Worm (Caenorhabditis elegans): ENCODE results near the gene F10E9.5.
"Not testable (repeated sequence)": the region's sequence is repeated elsewhere in the genome, so short reads cannot be mapped to it uniquely, and the experiment has no call there.

F10E9.5 gene

DNA sequence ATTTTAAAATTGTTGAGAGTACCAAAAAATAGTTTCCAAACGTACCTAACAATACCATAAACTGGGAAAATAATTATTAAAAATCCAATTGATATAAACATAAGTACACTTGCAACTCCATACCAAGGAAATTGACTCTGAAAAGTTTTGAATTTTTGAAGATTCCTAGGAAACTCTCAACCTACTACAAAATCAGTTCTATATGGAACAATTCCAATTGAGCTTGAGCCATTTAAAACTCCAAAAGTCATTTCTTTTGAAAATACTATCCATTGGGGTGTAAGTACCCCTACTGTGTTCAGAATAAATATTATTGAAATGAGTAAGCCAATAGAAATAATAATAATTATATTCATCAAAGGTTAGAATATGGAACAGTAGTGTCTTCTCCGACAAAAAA is 32.0 kb downstream of the F10E9.5 start, which contains the start of gene clc-28:
Gene clc-28 (minus strand): TSS at position 101 of the 400 bp plus-strand sequence.
- not testable (repeated sequence) for TF ChIP-seq unc-62 (GFP tag; optimal IDR thresholded peaks at IDR 0.05); nhr-23 (tag; optimal IDR thresholded peaks at IDR 0.05); skn-1 (tag; optimal IDR thresholded peaks at IDR 0.05)

DNA sequence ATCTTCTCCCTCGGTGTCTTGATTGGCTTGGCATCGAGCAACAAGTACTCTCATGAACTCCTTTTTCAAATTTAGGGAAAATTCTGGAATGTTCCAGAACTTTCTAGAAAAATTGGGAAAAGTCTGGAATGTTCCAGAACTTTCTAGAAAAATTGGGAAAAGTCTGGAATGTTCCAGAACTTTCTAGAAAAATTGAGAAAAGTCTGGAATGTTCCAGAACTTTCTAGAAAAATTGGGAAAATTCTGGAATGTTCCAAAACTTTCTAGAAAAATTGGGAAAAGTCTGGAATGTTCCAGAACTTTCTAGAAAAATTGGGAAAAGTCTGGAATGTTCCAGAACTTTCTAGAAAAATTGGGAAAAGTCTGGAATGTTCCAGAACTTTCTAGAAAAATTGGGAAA is 36.9 kb downstream of the F10E9.5 start, which contains the start of gene ZC262.7:
Gene ZC262.7 (minus strand): TSS at position 54 of the 400 bp plus-strand sequence.
- not testable (repeated sequence) for TF ChIP-seq R02D3.7, ceh-16, mdl-1 (tag; optimal IDR thresholded peaks at IDR 0.05)

DNA sequence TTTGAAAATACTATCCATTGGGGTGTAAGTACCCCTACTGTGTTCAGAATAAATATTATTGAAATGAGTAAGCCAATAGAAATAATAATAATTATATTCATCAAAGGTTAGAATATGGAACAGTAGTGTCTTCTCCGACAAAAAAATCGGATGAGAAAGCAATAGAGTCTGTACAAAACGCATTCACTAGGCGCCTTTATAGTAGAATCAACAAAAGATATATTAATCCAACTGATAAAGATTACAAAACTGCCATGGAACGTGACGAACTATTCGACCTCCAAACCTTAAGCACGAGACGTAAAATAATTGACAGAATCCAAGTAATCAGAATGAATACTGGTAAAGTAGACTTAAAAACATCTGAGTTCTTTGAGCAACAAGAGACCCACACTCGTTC is 40.4 kb downstream of the F10E9.5 start, which contains the start of gene clc-29:
Gene clc-29 (minus strand): TSS at position 101 of the 400 bp plus-strand sequence.
- not testable (repeated sequence) for TF ChIP-seq ZK546.5, nhr-25, egl-5 (tag; optimal IDR thresholded peaks at IDR 0.05)

DNA sequence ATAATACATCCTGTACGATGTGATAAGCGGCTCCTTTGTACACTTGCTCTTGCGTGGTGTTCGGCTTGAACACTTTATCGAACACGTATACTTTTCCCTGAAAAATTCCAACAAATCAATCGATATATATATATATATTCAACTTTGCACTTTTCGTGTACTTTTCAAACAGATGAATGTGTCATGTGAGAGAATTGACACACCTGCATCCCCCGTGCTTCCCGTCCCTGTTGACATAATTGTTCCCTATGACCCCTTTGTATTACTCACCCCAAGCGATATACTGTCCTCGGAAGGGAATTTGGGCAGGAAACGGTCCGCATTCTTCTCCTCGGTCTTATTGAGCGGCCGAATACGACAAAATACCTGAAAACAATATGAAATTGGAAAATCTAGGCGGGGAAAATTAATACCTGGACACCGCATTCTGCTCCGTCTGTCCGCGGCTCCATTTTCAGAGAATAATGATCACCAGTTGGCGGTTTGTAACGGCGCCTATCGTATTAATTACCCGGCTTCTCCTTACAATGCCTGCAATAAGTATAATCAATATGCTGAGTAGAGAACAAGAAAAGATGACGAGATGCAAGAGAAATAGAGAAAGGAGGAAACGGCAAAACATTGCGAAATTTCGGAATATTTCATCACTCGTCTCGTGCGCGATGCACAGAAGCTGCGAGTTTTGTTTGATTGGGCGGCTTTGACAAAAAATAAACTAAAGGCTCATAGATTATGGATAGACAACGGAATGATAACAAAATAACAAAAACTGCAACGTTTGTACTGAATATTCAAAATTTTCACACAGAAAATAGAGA is 47.5 kb downstream of the F10E9.5 start, which contains the start of gene unc-116:
Gene unc-116 (minus strand): TSS at position 531 of the 818 bp plus-strand sequence.
- TF ChIP-seq fos-1 (tag; optimal IDR thresholded peaks at IDR 0.05) = no peak
- TF ChIP-seq pha-4 (tag; optimal IDR thresholded peaks at IDR 0.05) = peak; percentile 87
- TF ChIP-seq ama-1 (optimal IDR thresholded peaks at IDR 0.05) = peak; percentile 15
- TF ChIP-seq tbx-2 (tag; optimal IDR thresholded peaks at IDR 0.05) = no peak
- peak; percentile 39 for TF ChIP-seq lin-39 (tag; optimal IDR thresholded peaks at IDR 0.05)
- TF ChIP-seq lsy-12 (tag; optimal IDR thresholded peaks at IDR 0.05) = no peak
- no peak for TF ChIP-seq ceh-9 (tag; optimal IDR thresholded peaks at IDR 0.05)
- peak; percentile 36 for TF ChIP-seq mdl-1 (tag; optimal IDR thresholded peaks at IDR 0.05)
- peak; percentile 8 for TF ChIP-seq elt-2 (tag; optimal IDR thresholded peaks at IDR 0.05)
- TF ChIP-seq nhr-43 (tag; optimal IDR thresholded peaks at IDR 0.05; ENCODE audit: poor library complexity, severe bottlenecking) = no peak
- no peak for TF ChIP-seq nhr-67 (tag; optimal IDR thresholded peaks at IDR 0.05)
- TF ChIP-seq snpc-4 (tag; optimal IDR thresholded peaks at IDR 0.05) = peak; percentile 4
- TF ChIP-seq ceh-16 (tag; optimal IDR thresholded peaks at IDR 0.05) = no peak
- TF ChIP-seq nhr-23 (tag; optimal IDR thresholded peaks at IDR 0.05) = peak; percentile 62
- no peak for TF ChIP-seq unc-39 (tag; optimal IDR thresholded peaks at IDR 0.05)
- TF ChIP-seq pqm-1 (tag; optimal IDR thresholded peaks at IDR 0.05) = peak; percentile 18
- TF ChIP-seq ceh-28 (tag; optimal IDR thresholded peaks at IDR 0.05) = peak; percentile 52
- no peak for TF ChIP-seq elt-3 (tag; optimal IDR thresholded peaks at IDR 0.05)
- TF ChIP-seq nhr-76 (tag; optimal IDR thresholded peaks at IDR 0.05) = no peak
- TF ChIP-seq nfya-1 (tag; optimal IDR thresholded peaks at IDR 0.05; ENCODE audit: insufficient read depth) = peak; percentile 88
- TF ChIP-seq ceh-82 (tag; optimal IDR thresholded peaks at IDR 0.05) = no peak
- peak; percentile 36 for TF ChIP-seq lin-15B (tag; optimal IDR thresholded peaks at IDR 0.05)
- no peak for TF ChIP-seq unc-62 (GFP tag; optimal IDR thresholded peaks at IDR 0.05)
- TF ChIP-seq skn-1 (tag; optimal IDR thresholded peaks at IDR 0.05) = no peak
- TF ChIP-seq nhr-28 (tag; optimal IDR thresholded peaks at IDR 0.05) = no peak
- peak; percentile 14 for TF ChIP-seq nhr-25 (tag; optimal IDR thresholded peaks at IDR 0.05)

DNA sequence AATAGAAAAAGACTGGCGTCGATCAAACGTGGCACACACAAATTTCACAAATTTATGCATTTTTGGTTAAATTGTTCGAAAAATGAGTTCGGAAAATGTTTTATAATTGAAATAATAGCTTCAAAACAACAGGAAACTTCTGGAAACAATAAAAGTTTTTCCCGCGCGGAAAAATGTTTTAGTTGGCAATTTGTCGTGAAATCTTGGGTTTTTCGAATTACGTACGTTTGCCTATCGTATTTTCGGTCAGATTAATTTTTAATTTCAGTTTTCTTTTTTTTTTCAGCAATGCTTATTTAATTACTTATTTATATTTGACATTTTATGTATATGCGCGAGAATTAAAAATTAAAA is 48.0 kb downstream of the F10E9.5 start:
- TF ChIP-seq fos-1 (tag; optimal IDR thresholded peaks at IDR 0.05) = no peak
- no peak for TF ChIP-seq unc-39 (tag; optimal IDR thresholded peaks at IDR 0.05)
- TF ChIP-seq skn-1 (tag; optimal IDR thresholded peaks at IDR 0.05) = no peak
- no peak for TF ChIP-seq daf-12 (tag; optimal IDR thresholded peaks at IDR 0.05)
- TF ChIP-seq nhr-237 (tag; optimal IDR thresholded peaks at IDR 0.05) = no peak
- TF ChIP-seq ztf-11 (tag; optimal IDR thresholded peaks at IDR 0.05) = no peak
- TF ChIP-seq fkh-10 (GFP tag; optimal IDR thresholded peaks at IDR 0.05) = no peak
- no peak for TF ChIP-seq unc-62 (GFP tag; optimal IDR thresholded peaks at IDR 0.05)
- no peak for TF ChIP-seq ztf-4 (tag; optimal IDR thresholded peaks at IDR 0.05)
- no peak for TF ChIP-seq ZK546.5 (tag; optimal IDR thresholded peaks at IDR 0.05)
- TF ChIP-seq egl-27 (tag; optimal IDR thresholded peaks at IDR 0.05) = no peak
- no peak for TF ChIP-seq lin-15B (tag; optimal IDR thresholded peaks at IDR 0.05)
- TF ChIP-seq pqm-1 (tag; optimal IDR thresholded peaks at IDR 0.05) = no peak
- TF ChIP-seq jun-1 (tag; optimal IDR thresholded peaks at IDR 0.05) = no peak
- TF ChIP-seq R02D3.7 (tag; optimal IDR thresholded peaks at IDR 0.05) = no peak
- TF ChIP-seq lsy-12 (tag; optimal IDR thresholded peaks at IDR 0.05) = no peak
- TF ChIP-seq lin-39 (tag; optimal IDR thresholded peaks at IDR 0.05) = no peak
